Fruit fly (Drosophila melanogaster): ENCODE data around the gene w-cup.

w-cup gene

dm6 chr2L:10555269-10555668, 22.3 kb downstream of the w-cup start:
- TF ChIP-seq Hr78 (GFP tag; optimal IDR thresholded peaks at IDR 0.05) (no peak), foxo (GFP tag; optimal IDR thresholded peaks at IDR 0.05) (no peak), Hr83 (GFP tag; optimal IDR thresholded peaks at IDR 0.05; ENCODE audit: poor library complexity, severe bottlenecking) (no peak), Hnf4 (GFP tag; optimal IDR thresholded peaks at IDR 0.05) (no peak), sage (GFP tag; optimal IDR thresholded peaks at IDR 0.05) (no peak), HLH106 (tag; optimal IDR thresholded peaks at IDR 0.05) (no peak), sv (GFP tag; optimal IDR thresholded peaks at IDR 0.05) (no peak), tai (GFP tag; optimal IDR thresholded peaks at IDR 0.05) (no peak), psq (GFP tag; optimal IDR thresholded peaks at IDR 0.05) (no peak)

DNA sequence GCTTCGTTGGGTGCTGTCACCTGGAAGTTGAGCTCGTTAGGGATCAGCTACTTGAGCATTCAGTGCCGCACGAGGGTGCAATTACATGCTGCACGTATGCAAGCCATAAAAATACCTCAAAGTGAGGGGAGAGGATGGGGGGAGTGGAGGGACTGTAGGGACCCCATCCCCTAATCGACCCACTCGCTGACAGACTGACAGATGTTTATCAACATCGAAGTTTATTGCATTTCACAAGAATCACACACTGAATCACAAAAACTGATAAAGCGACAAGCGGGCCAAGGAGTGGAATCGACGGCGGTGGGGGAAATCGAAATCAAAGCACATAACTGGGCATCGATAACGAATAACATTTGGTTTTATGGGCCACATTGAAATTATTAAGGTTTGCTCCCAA, 22.9 kb downstream of the w-cup start:
- TF ChIP-seq sv (GFP tag; optimal IDR thresholded peaks at IDR 0.05) (no peak), jim (GFP tag; optimal IDR thresholded peaks at IDR 0.05) (no peak), br (GFP tag; optimal IDR thresholded peaks at IDR 0.05) (no peak)

- TF ChIP-seq HLH106 (tag; optimal IDR thresholded peaks at IDR 0.05) = no peak
- TF ChIP-seq Mio (GFP tag; optimal IDR thresholded peaks at IDR 0.05) = no peak
- no peak for TF ChIP-seq dmrt93B (GFP tag; optimal IDR thresholded peaks at IDR 0.05)
- TF ChIP-seq Dfd (GFP tag; optimal IDR thresholded peaks at IDR 0.05) = no peak
Observed at dm6 chr2L:10553692-10554091, 23.9 kb downstream of the w-cup start.

DNA sequence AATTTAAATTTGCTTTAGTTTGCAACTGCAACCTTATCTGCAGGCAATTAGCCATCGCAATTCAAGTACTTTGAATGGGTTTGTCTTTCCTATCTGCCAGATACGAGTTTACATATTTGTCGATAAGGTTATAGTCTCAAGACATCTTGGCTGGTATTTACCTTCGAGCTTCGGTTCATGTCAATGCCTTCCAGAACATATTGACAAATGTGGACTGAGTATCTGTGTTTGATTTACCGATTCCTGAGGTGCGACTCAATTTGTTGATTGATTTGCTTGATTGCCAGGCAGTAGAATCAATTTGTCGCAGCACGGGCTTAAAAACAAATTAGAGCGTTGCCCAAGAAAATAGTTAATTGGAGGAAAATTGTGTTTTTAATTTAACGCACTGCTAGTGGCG, 24.8 kb downstream of the w-cup start:
- TF ChIP-seq tai (GFP tag; optimal IDR thresholded peaks at IDR 0.05) = peak; percentile 28
- TF ChIP-seq OdsH (GFP tag; optimal IDR thresholded peaks at IDR 0.05) = peak; percentile 3
- TF ChIP-seq GATAd (GFP tag; optimal IDR thresholded peaks at IDR 0.05) = no peak
- TF ChIP-seq Hr83 (GFP tag; optimal IDR thresholded peaks at IDR 0.05; ENCODE audit: poor library complexity, severe bottlenecking) = peak; percentile 75
- no peak for TF ChIP-seq sv (GFP tag; optimal IDR thresholded peaks at IDR 0.05)
- peak; percentile 4 for TF ChIP-seq dsf (GFP tag; optimal IDR thresholded peaks at IDR 0.05; ENCODE audit: borderline replicate concordance)
- peak in 1 of 2 experiments; percentile 12 for TF ChIP-seq foxo (GFP tag; optimal IDR thresholded peaks at IDR 0.05)
- TF ChIP-seq Jra (GFP tag; optimal IDR thresholded peaks at IDR 0.05) = peak; percentile 30
- TF ChIP-seq br (GFP tag; optimal IDR thresholded peaks at IDR 0.05) = peak; percentile 22
- TF ChIP-seq Hnf4 (GFP tag; optimal IDR thresholded peaks at IDR 0.05) = peak; percentile 54
- peak; percentile 23 for TF ChIP-seq CG9705 (GFP tag; optimal IDR thresholded peaks at IDR 0.05)
- peak; percentile 61 for TF ChIP-seq rgr (GFP tag; optimal IDR thresholded peaks at IDR 0.05)
- no peak for TF ChIP-seq Hr78 (GFP tag; optimal IDR thresholded peaks at IDR 0.05)
- TF ChIP-seq Sp1 (GFP tag; optimal IDR thresholded peaks at IDR 0.05) = peak; percentile 22
- peak; percentile 41 for TF ChIP-seq h (GFP tag; optimal IDR thresholded peaks at IDR 0.05)
- TF ChIP-seq sage (GFP tag; optimal IDR thresholded peaks at IDR 0.05) = no peak

DNA sequence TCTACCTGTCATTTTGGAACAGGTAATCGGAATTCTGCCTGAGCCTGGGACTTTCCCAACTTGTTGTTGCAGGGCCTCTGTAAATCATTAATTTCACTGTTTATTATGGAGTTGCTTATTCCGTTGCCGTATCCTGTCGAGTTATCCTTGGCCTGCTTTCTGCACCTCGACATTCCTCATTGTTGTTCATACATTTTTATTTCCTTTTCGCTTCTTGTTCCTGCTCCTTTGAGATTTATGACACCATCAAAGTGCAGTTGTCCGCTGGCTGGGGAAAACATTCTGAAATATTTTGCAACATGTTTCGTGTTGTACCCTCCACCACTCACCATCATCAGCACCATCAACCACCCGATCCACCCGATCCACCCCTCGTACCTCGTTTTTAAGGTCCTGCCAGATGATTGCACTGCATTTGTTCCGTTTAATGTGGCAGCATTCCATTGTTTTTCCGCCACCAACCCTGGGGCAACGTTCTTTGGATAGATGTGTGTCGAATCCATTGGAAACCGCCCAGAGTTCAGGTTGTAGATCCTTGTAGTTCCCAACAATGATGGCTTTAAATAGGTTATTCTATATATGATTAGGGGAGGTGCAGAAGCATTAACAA, 28.7 kb downstream of the w-cup start:
- TF ChIP-seq usp (GFP tag; optimal IDR thresholded peaks at IDR 0.05) (no peak), CrebA (GFP tag; optimal IDR thresholded peaks at IDR 0.05; ENCODE audit: borderline replicate concordance) (no peak), Sp1 (GFP tag; optimal IDR thresholded peaks at IDR 0.05) (no peak)

DNA sequence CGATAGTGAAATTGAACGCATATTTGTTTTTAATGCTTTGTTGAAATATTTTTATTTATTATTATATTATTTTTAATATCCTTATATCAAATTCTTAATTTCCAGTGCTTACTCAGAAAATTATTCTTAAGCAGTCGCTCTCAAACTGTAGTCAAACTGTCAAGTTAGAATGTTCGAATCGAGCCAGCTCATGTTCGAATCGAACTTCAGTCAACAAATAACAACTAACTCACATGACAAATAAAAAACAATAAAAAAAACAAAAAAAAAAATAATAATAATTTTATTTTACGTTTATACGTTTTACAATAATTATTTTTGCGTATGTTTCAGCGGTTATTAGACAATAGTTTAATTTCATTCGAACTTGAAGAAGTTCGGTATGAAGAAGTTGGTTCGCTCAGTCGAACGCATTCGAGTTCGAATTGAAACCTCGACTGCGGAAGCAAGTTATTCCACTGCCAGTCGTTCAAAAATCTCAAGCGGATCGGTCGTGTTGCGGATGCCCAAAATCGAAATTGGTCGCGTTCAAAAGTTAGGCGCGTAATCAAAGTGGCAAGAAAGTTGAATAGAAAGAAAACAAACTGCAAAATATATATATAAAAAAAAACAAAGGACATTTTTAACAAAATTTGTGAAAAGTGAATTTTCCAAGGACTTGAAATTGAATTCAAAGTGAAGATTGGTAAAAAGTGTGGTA, 33.0 kb downstream of the w-cup start, which contains the start of gene Trim9:
Gene Trim9 (plus strand): TSS at position 463 of the 700 bp plus-strand sequence.
- no peak for TF ChIP-seq HLH106 (tag; optimal IDR thresholded peaks at IDR 0.05)
- no peak for TF ChIP-seq CG32264 (GFP tag; optimal IDR thresholded peaks at IDR 0.05)
- no peak for TF ChIP-seq dl (GFP tag; optimal IDR thresholded peaks at IDR 0.05; ENCODE audit: insufficient read depth in 1 of 2, partially characterized antibody in 2 of 2)
- TF ChIP-seq Jra (GFP tag; optimal IDR thresholded peaks at IDR 0.05) = no peak
- TF ChIP-seq dsf (GFP tag; optimal IDR thresholded peaks at IDR 0.05; ENCODE audit: borderline replicate concordance) = no peak
- no peak for TF ChIP-seq Hr83 (GFP tag; optimal IDR thresholded peaks at IDR 0.05; ENCODE audit: poor library complexity, severe bottlenecking)
- no peak for TF ChIP-seq Sp1 (GFP tag; optimal IDR thresholded peaks at IDR 0.05)
- TF ChIP-seq Mio (GFP tag; optimal IDR thresholded peaks at IDR 0.05) = no peak
- TF ChIP-seq OdsH (GFP tag; optimal IDR thresholded peaks at IDR 0.05) = no peak
- no peak for TF ChIP-seq usp (GFP tag; optimal IDR thresholded peaks at IDR 0.05)
- no peak for TF ChIP-seq tai (GFP tag; optimal IDR thresholded peaks at IDR 0.05)
- TF ChIP-seq rgr (GFP tag; optimal IDR thresholded peaks at IDR 0.05) = no peak
- no peak for TF ChIP-seq Hnf4 (GFP tag; optimal IDR thresholded peaks at IDR 0.05)
- TF ChIP-seq Vsx2 (GFP tag; optimal IDR thresholded peaks at IDR 0.05; ENCODE audit: partially characterized antibody) = no peak
- TF ChIP-seq jim (GFP tag; optimal IDR thresholded peaks at IDR 0.05) = no peak
- TF ChIP-seq sage (GFP tag; optimal IDR thresholded peaks at IDR 0.05) = no peak
- TF ChIP-seq dmrt93B (GFP tag; optimal IDR thresholded peaks at IDR 0.05) = no peak
- no peak for TF ChIP-seq Abd-B (GFP tag; optimal IDR thresholded peaks at IDR 0.05)
- TF ChIP-seq br (GFP tag; optimal IDR thresholded peaks at IDR 0.05) = no peak
